Worm (Caenorhabditis elegans) whole organism, young adult: Measurements from ENCODE around the gene npr-27.

Experiments used
- B0261.1 ChIP-seq: sonication (generic microtip); optimal IDR thresholded peaks from 2 replicates; lab custom pipeline; 2016; ENCODE audit warnings: mild to moderate bottlenecking, missing genetic modification characterization, moderate library complexity, missing compliant biosample characterization
- B0336.3 ChIP-seq: fragments of 200-800 bp; sonication (Bioruptor generic); IDR thresholded peaks from 2 replicates; pipeline ENCODE4 v1.3.6; 2022; ENCODE audit warnings: missing genetic modification characterization, missing compliant biosample characterization
- D2030.7 ChIP-seq: fragments of 200-800 bp; sonication (Bioruptor generic); IDR thresholded peaks from 2 replicates; pipeline ENCODE4 v1.3.6; 2022; ENCODE audit warnings: missing genetic modification reagents, missing genetic modification characterization, missing compliant biosample characterization
- F37B4.10 ChIP-seq: fragments of 200-800 bp; sonication (Bioruptor generic); IDR thresholded peaks from 2 replicates; pipeline ENCODE4 v1.3.6; 2022; ENCODE audit warnings: missing genetic modification characterization, missing compliant biosample characterization
- F49E8.2 ChIP-seq: sonication (generic microtip); optimal IDR thresholded peaks from 3 replicates; lab custom pipeline; 2017; ENCODE audit warnings: missing genetic modification characterization, mild to moderate bottlenecking, missing compliant biosample characterization, antibody characterized with exemption, moderate library complexity; ENCODE audit not compliant: insufficient read depth
- F57A8.1 ChIP-seq: fragments of 200-800 bp; sonication (Bioruptor generic); optimal IDR thresholded peaks from 2 replicates; lab custom pipeline; 2018; ENCODE audit warnings: mild to moderate bottlenecking, missing genetic modification characterization, moderate library complexity, missing compliant biosample characterization
- Y53F4B.3 ChIP-seq: fragments of 200-800 bp; sonication (Bioruptor generic); IDR thresholded peaks from 2 replicates; pipeline ENCODE4 v1.3.6; 2022; ENCODE audit warnings: missing genetic modification reagents, missing genetic modification characterization, missing compliant biosample characterization
- aptf-3 ChIP-seq: fragments of 200-800 bp; sonication (Bioruptor generic); IDR thresholded peaks from 2 replicates; pipeline ENCODE4 v1.3.6; 2022; ENCODE audit warnings: missing genetic modification characterization, missing compliant biosample characterization
- atf-7 ChIP-seq: sonication (generic microtip); optimal IDR thresholded peaks from 2 replicates; lab custom pipeline; 2017; ENCODE audit warnings: mild to moderate bottlenecking, missing genetic modification characterization, missing compliant biosample characterization
- attf-3 ChIP-seq: fragments of 200-800 bp; sonication (Bioruptor generic); conservative IDR thresholded peaks from 2 replicates; pipeline ENCODE4 v1.3.6; 2022; ENCODE audit warnings: missing genetic modification reagents, missing genetic modification characterization, missing compliant biosample characterization
- cebp-1 ChIP-seq, 2 experiments: fragments of 200-800 bp in 1 of 2; sonication (Bioruptor generic) in 1 of 2; sonication (generic microtip) in 1 of 2; IDR thresholded peaks in 1 of 2; optimal IDR thresholded peaks in 1 of 2; 2 replicates each; pipeline versions ENCODE4 v1.3.6 to Lab custom; 2017 to 2022; ENCODE audit warnings: missing compliant biosample characterization in 2 of 2, missing genetic modification characterization in 2 of 2, mild to moderate bottlenecking in 1 of 2, missing genetic modification reagents in 1 of 2, moderate library complexity in 1 of 2
- ceh-100 ChIP-seq: fragments of 200-800 bp; sonication (Bioruptor generic); IDR thresholded peaks from 2 replicates; pipeline ENCODE4 v1.3.6; 2022; ENCODE audit warnings: missing genetic modification reagents, missing genetic modification characterization, missing compliant biosample characterization
- ceh-27 ChIP-seq: fragments of 200-800 bp; sonication (Bioruptor generic); optimal IDR thresholded peaks from 2 replicates; lab custom pipeline; 2018; ENCODE audit warnings: mild to moderate bottlenecking, missing genetic modification characterization, moderate library complexity, missing compliant biosample characterization
- efl-1 ChIP-seq: fragments of 150-350 bp; optimal IDR thresholded peaks from 2 replicates; lab custom pipeline; 2014; ENCODE audit warnings: missing biosample characterization, missing genetic modification reagents, missing genetic modification characterization
- egrh-3 ChIP-seq: fragments of 200-800 bp; sonication (Bioruptor generic); IDR thresholded peaks from 2 replicates; pipeline ENCODE4 v1.3.6; 2022; ENCODE audit warnings: missing genetic modification reagents, missing genetic modification characterization, missing compliant biosample characterization
- fkh-3 ChIP-seq: sonication (generic microtip); optimal IDR thresholded peaks from 2 replicates; lab custom pipeline; 2016; ENCODE audit warnings: mild to moderate bottlenecking, missing genetic modification characterization, missing compliant biosample characterization
- hmg-1.2 ChIP-seq: fragments of 200-800 bp; sonication (Bioruptor generic); IDR thresholded peaks from 2 replicates; pipeline ENCODE4 v1.3.6; 2022; ENCODE audit warnings: missing genetic modification reagents, missing genetic modification characterization, missing compliant biosample characterization
- hsf-1 ChIP-seq: fragments of 200-800 bp; sonication (Bioruptor generic); IDR thresholded peaks from 2 replicates; pipeline ENCODE4 v1.3.6; 2022; ENCODE audit warnings: missing genetic modification reagents, missing genetic modification characterization, missing compliant biosample characterization
- let-607 ChIP-seq, 2 experiments: fragments of 200-800 bp in 1 of 2; sonication (Bioruptor generic) in 1 of 2; sonication (generic microtip) in 1 of 2; optimal IDR thresholded peaks; 2 replicates each; lab custom pipeline; 2016 to 2018; ENCODE audit warnings: mild to moderate bottlenecking in 2 of 2, missing compliant biosample characterization in 2 of 2, missing genetic modification characterization in 2 of 2, moderate library complexity in 2 of 2, missing genotype in 1 of 2
- lin-35 ChIP-seq, 3 experiments: fragments of 150-350 bp in 2 of 3; sonication (generic microtip) in 1 of 3; optimal IDR thresholded peaks; 2 replicates each; lab custom pipeline; 2014 to 2018; ENCODE audit warnings: missing biosample characterization in 3 of 3, missing genetic modification characterization in 3 of 3, missing genetic modification reagents in 3 of 3
- lsl-1 ChIP-seq: fragments of 200-800 bp; sonication (Bioruptor generic); optimal IDR thresholded peaks from 2 replicates; lab custom pipeline; 2018; ENCODE audit warnings: mild to moderate bottlenecking, missing genetic modification characterization, moderate library complexity, missing compliant biosample characterization
- madf-3 ChIP-seq: fragments of 200-800 bp; sonication (Bioruptor generic); IDR thresholded peaks from 2 replicates; pipeline ENCODE4 v1.3.6; 2022; ENCODE audit warnings: missing genetic modification reagents, missing genetic modification characterization, missing compliant biosample characterization
- madf-6 ChIP-seq: fragments of 200-800 bp; sonication (Bioruptor generic); IDR thresholded peaks from 2 replicates; pipeline ENCODE4 v1.3.6; 2022; ENCODE audit warnings: missing genetic modification reagents, missing genetic modification characterization, missing compliant biosample characterization
- madf-8 ChIP-seq: fragments of 200-800 bp; sonication (Bioruptor generic); conservative IDR thresholded peaks from 2 replicates; pipeline ENCODE4 v1.3.6; 2022; ENCODE audit warnings: missing genetic modification reagents, missing genetic modification characterization, missing compliant biosample characterization
- mcd-1 ChIP-seq: fragments of 200-800 bp; sonication (Bioruptor generic); IDR thresholded peaks from 2 replicates; pipeline ENCODE4 v1.3.6; 2022; ENCODE audit warnings: missing genetic modification reagents, missing genetic modification characterization, missing compliant biosample characterization
- nfyb-1 ChIP-seq: fragments of 200-800 bp; sonication (Bioruptor generic); IDR thresholded peaks from 2 replicates; pipeline ENCODE4 v1.3.6; 2022; ENCODE audit warnings: missing genetic modification reagents, missing genetic modification characterization, missing compliant biosample characterization
- nhr-80 ChIP-seq: sonication (generic microtip); optimal IDR thresholded peaks from 2 replicates; lab custom pipeline; 2016; ENCODE audit warnings: missing genetic modification characterization, missing compliant biosample characterization
- nhr-90 ChIP-seq: sonication (generic microtip); optimal IDR thresholded peaks from 2 replicates; lab custom pipeline; 2016; ENCODE audit warnings: missing genotype, mild to moderate bottlenecking, missing genetic modification characterization, missing compliant biosample characterization
- pbrm-1 ChIP-seq: fragments of 200-800 bp; sonication (Bioruptor generic); IDR thresholded peaks from 2 replicates; pipeline ENCODE4 v1.3.6; 2022; ENCODE audit warnings: missing genetic modification reagents, missing genetic modification characterization, missing compliant biosample characterization
- rec-8 ChIP-seq, 2 experiments: sonication (generic microtip); optimal IDR thresholded peaks; 2 replicates each; lab custom pipeline; 2016; ENCODE audit warnings: mild to moderate bottlenecking in 2 of 2, missing genetic modification characterization in 2 of 2, missing genetic modification reagents in 2 of 2, missing genotype in 2 of 2, missing biosample characterization in 1 of 2, missing compliant biosample characterization in 1 of 2, moderate library complexity in 1 of 2
- repo-1 ChIP-seq: sonication (generic microtip); optimal IDR thresholded peaks from 2 replicates; lab custom pipeline; 2017; ENCODE audit warnings: mild to moderate bottlenecking, missing genetic modification characterization, missing compliant biosample characterization
- snpc-3.4 ChIP-seq: sonication (generic microtip); optimal IDR thresholded peaks from 2 replicates; lab custom pipeline; 2017; ENCODE audit warnings: missing genetic modification characterization, mild to moderate bottlenecking, missing compliant biosample characterization, antibody characterized with exemption, moderate library complexity, missing genotype, missing genetic modification reagents
- snpc-4 ChIP-seq, 5 experiments: fragments of 150-350 bp in 1 of 5; sonication (generic microtip) in 4 of 5; optimal IDR thresholded peaks; 2 replicates each; lab custom pipeline; 2014 to 2018; ENCODE audit warnings: missing genetic modification characterization in 5 of 5, missing biosample characterization in 3 of 5, antibody characterized with exemption in 2 of 5, mild to moderate bottlenecking in 2 of 5, missing compliant biosample characterization in 2 of 5, missing genotype in 2 of 5, moderate library complexity in 2 of 5, missing genetic modification reagents in 1 of 5
- somi-1 ChIP-seq: fragments of 200-800 bp; sonication (Bioruptor generic); optimal IDR thresholded peaks from 2 replicates; lab custom pipeline; 2018; ENCODE audit warnings: mild to moderate bottlenecking, missing genetic modification characterization, missing compliant biosample characterization
- tbp1 ChIP-seq: fragments of 200-800 bp; sonication (Bioruptor generic); optimal IDR thresholded peaks from 2 replicates; lab custom pipeline; 2018; ENCODE audit warnings: mild to moderate bottlenecking, missing genetic modification characterization, missing compliant biosample characterization
- tlf-1 ChIP-seq: fragments of 200-800 bp; sonication (Bioruptor generic); optimal IDR thresholded peaks from 2 replicates; lab custom pipeline; 2018; ENCODE audit warnings: mild to moderate bottlenecking, missing genetic modification characterization, missing compliant biosample characterization
- unc-62 ChIP-seq: fragments of 150-350 bp; optimal IDR thresholded peaks from 2 replicates; lab custom pipeline; 2014; ENCODE audit warnings: missing biosample characterization, missing genetic modification reagents, missing genetic modification characterization
- ztf-18 ChIP-seq: sonication (generic microtip); optimal IDR thresholded peaks from 2 replicates; lab custom pipeline; 2016; ENCODE audit warnings: missing genotype, mild to moderate bottlenecking, missing genetic modification characterization, missing compliant biosample characterization
- ztf-26 ChIP-seq: sonication (generic microtip); optimal IDR thresholded peaks from 2 replicates; lab custom pipeline; 2017; ENCODE audit warnings: missing genetic modification characterization, missing compliant biosample characterization

Gene npr-27

ce11 chrIV:7317829-7318529 lies 12.6 kb downstream of the npr-27 start:
- TF ChIP-seq cebp-1 (GFP tag; IDR thresholded peaks at IDR 0.05; lab: Robert Waterston, UW): no peak
- peak; percentile 1 for TF ChIP-seq cebp-1 (tag; optimal IDR thresholded peaks at IDR 0.05; lab: Kevin White, UChicago)
- peak; percentile 12 for TF ChIP-seq ztf-26 (tag; lab: Kevin White, UChicago)
- TF ChIP-seq F49E8.2 (tag; lab: Kevin White, UChicago): no peak
- peak; percentile 8; the same call in 1 of the 2 replicates for TF ChIP-seq hmg-1.2 (GFP tag; lab: Robert Waterston, UW)

ce11 chrIV:7318900-7319299 lies 13.5 kb downstream of the npr-27 start:
- TF ChIP-seq Y53F4B.3 (GFP tag; lab: Robert Waterston, UW) (no peak), lsl-1 (GFP tag; lab: Kevin White, UChicago) (no peak), egrh-3 (GFP tag; lab: Robert Waterston, UW) (no peak), D2030.7 (no peak), F57A8.1 (GFP tag; lab: Kevin White, UChicago) (no peak), unc-62 (no peak), nhr-90 (tag; lab: Kevin White, UChicago) (no peak), let-607 (tag; optimal IDR thresholded peaks at IDR 0.05; lab: Kevin White, UChicago) (no peak), fkh-3 (no peak), hsf-1 (GFP tag; lab: Robert Waterston, UW) (no peak), madf-8 (GFP tag; lab: Robert Waterston, UW) (no peak), B0261.1 (tag; lab: Kevin White, UChicago) (no peak), snpc-4 (GFP tag; optimal IDR thresholded peaks at IDR 0.05; lab: Kevin White, UChicago) (no peak), snpc-4 (tag; optimal IDR thresholded peaks at IDR 0.05; lab: Kevin White, UChicago) (no peak), ceh-100 (GFP tag; lab: Robert Waterston, UW) (no peak), cebp-1 (GFP tag; IDR thresholded peaks at IDR 0.05; lab: Robert Waterston, UW) (no peak), cebp-1 (tag; optimal IDR thresholded peaks at IDR 0.05; lab: Kevin White, UChicago) (no peak), aptf-3 (GFP tag; lab: Robert Waterston, UW) (no peak), ztf-26 (tag; lab: Kevin White, UChicago) (no peak), pbrm-1 (GFP tag; lab: Robert Waterston, UW) (no peak)

- peak; percentile 92 for TF ChIP-seq nhr-80 (tag; lab: Kevin White, UChicago)
- TF ChIP-seq egrh-3 (GFP tag; lab: Robert Waterston, UW): peak; percentile 66
- peak; percentile 12 for TF ChIP-seq tlf-1
- no peak for TF ChIP-seq unc-62
- peak; percentile 8 for TF ChIP-seq ceh-27 (GFP tag; lab: Kevin White, UChicago)
- TF ChIP-seq mcd-1 (GFP tag; lab: Robert Waterston, UW): peak; percentile 70
- TF ChIP-seq ztf-18 (tag; lab: Kevin White, UChicago): peak; percentile 48
- TF ChIP-seq snpc-3.4 (tag; lab: Kevin White, UChicago): no peak
- peak; percentile 27 for TF ChIP-seq atf-7 (tag; lab: Kevin White, UChicago)
- TF ChIP-seq madf-3 (GFP tag; lab: Robert Waterston, UW): no peak
- TF ChIP-seq snpc-4 (GFP tag; optimal IDR thresholded peaks at IDR 0.05; lab: Kevin White, UChicago): peak; percentile 5
- TF ChIP-seq snpc-4 (tag; optimal IDR thresholded peaks at IDR 0.05; lab: Kevin White, UChicago): peak in 3 of 4 experiments; percentile 44 to 77 (median 66)
- TF ChIP-seq hmg-1.2 (GFP tag; lab: Robert Waterston, UW): peak; percentile 97
- TF ChIP-seq rec-8 (tag; optimal IDR thresholded peaks at IDR 0.05; lab: Kevin White, UChicago): no peak
- no peak for TF ChIP-seq efl-1 (GFP tag; lab: Kevin White, UChicago)
- no peak for TF ChIP-seq cebp-1 (GFP tag; IDR thresholded peaks at IDR 0.05; lab: Robert Waterston, UW)
- TF ChIP-seq cebp-1 (tag; optimal IDR thresholded peaks at IDR 0.05; lab: Kevin White, UChicago): peak; percentile 85
- peak; percentile 19 for TF ChIP-seq nhr-90 (tag; lab: Kevin White, UChicago)
- peak; percentile 86 for TF ChIP-seq somi-1 (GFP tag; lab: Kevin White, UChicago)
- TF ChIP-seq attf-3: no peak
- TF ChIP-seq repo-1 (tag; lab: Kevin White, UChicago): peak; percentile 60
- 0 out of 2 replicates have a peak, but pooled peaks have one; percentile 19 for TF ChIP-seq madf-6 (GFP tag; lab: Robert Waterston, UW)
- peak; percentile 87 for TF ChIP-seq B0336.3
- TF ChIP-seq tbp1 (GFP tag; lab: Kevin White, UChicago): peak; percentile 50
- no peak for TF ChIP-seq F37B4.10 (GFP tag; lab: Robert Waterston, UW)
- TF ChIP-seq nfyb-1 (GFP tag; lab: Robert Waterston, UW): peak; percentile 80; the same call in 1 of the 2 replicates
- TF ChIP-seq pbrm-1 (GFP tag; lab: Robert Waterston, UW): peak; percentile 63; the same call in 1 of the 2 replicates
- peak in 1 of 3 experiments; percentile 57 for TF ChIP-seq lin-35 (GFP tag; optimal IDR thresholded peaks at IDR 0.05; lab: Kevin White, UChicago)
Measured at ce11 chrIV:7319931-7320435, 14.6 kb downstream of the npr-27 start.
